Fruit fly (Drosophila melanogaster) whole organism, embryonic: ENCODE results near the gene CG32032.

Experiments used
- Antp ChIP-seq: fragments of 200-800 bp; sonication (Bioruptor generic); optimal IDR thresholded peaks from 3 replicates; lab custom pipeline; 2016; ENCODE audit warnings: missing biosample characterization, missing genetic modification characterization
- B-H1 ChIP-seq: fragments of 200-800 bp; sonication (Bioruptor generic); IDR thresholded peaks from 3 replicates; pipeline ENCODE4 v1.3.6; 2022; ENCODE audit warnings: missing biosample characterization, missing genetic modification characterization
- CG1024 ChIP-seq: fragments of 200-800 bp; sonication (Bioruptor generic); IDR thresholded peaks from 2 replicates; pipeline ENCODE4 v1.3.6; 2022; ENCODE audit warnings: missing biosample characterization, missing genetic modification characterization
- CG10321 ChIP-seq: fragments of 200-800 bp; sonication (Bioruptor generic); IDR thresholded peaks from 2 replicates; pipeline ENCODE4 v1.3.6; 2022; ENCODE audit warnings: missing biosample characterization, missing genetic modification characterization
- CG10543 ChIP-seq: fragments of 200-800 bp; sonication (Bioruptor generic); optimal IDR thresholded peaks from 3 replicates; lab custom pipeline; 2017; ENCODE audit warnings: missing biosample characterization, mild to moderate bottlenecking, missing genetic modification characterization, moderate library complexity
- CG10959 ChIP-seq: fragments of 200-800 bp; sonication (Bioruptor generic); IDR thresholded peaks from 2 replicates; pipeline ENCODE4 v1.3.6; 2022; ENCODE audit warnings: missing biosample characterization, missing genetic modification characterization
- CG11696 ChIP-seq: fragments of 200-800 bp; sonication (Bioruptor generic); IDR thresholded peaks from 2 replicates; pipeline ENCODE4 v1.3.6; 2022; ENCODE audit warnings: missing biosample characterization, missing genetic modification characterization
- CG12155 ChIP-seq: fragments of 200-800 bp; sonication (Bioruptor generic); optimal IDR thresholded peaks from 3 replicates; lab custom pipeline; 2016; ENCODE audit warnings: missing biosample characterization, missing genetic modification characterization
- CG12769 ChIP-seq: fragments of 200-800 bp; sonication (Bioruptor generic); optimal IDR thresholded peaks from 2 replicates; lab custom pipeline; 2019; ENCODE audit warnings: missing biosample characterization, mild to moderate bottlenecking, missing genetic modification characterization, moderate library complexity
- CG1603 ChIP-seq: fragments of 200-800 bp; sonication (Bioruptor generic); optimal IDR thresholded peaks from 2 replicates; lab custom pipeline; 2019; ENCODE audit warnings: missing biosample characterization, mild to moderate bottlenecking, missing genetic modification characterization, moderate library complexity
- CG17361 ChIP-seq: fragments of 200-800 bp; sonication (Bioruptor generic); IDR thresholded peaks from 3 replicates; pipeline ENCODE4 v1.3.6; 2022; ENCODE audit warnings: missing biosample characterization, missing genetic modification characterization
- CG17385 ChIP-seq: fragments of 200-800 bp; sonication (Bioruptor generic); optimal IDR thresholded peaks from 3 replicates; lab custom pipeline; 2018; ENCODE audit warnings: missing biosample characterization, mild to moderate bottlenecking, missing genetic modification characterization
- CG17568 ChIP-seq: fragments of 200-800 bp; sonication (Bioruptor generic); optimal IDR thresholded peaks from 2 replicates; lab custom pipeline; 2018; ENCODE audit warnings: missing biosample characterization, mild to moderate bottlenecking, missing genetic modification characterization, moderate library complexity
- CG17612 ChIP-seq: fragments of 200-800 bp; sonication (Bioruptor generic); IDR thresholded peaks from 2 replicates; pipeline ENCODE4 v1.3.6; 2022; ENCODE audit warnings: missing biosample characterization, missing genetic modification characterization
- CG17802 ChIP-seq: fragments of 200-800 bp; sonication (Bioruptor generic); optimal IDR thresholded peaks from 2 replicates; lab custom pipeline; 2018; ENCODE audit warnings: missing biosample characterization, mild to moderate bottlenecking, missing genetic modification characterization, moderate library complexity
- CG1792 ChIP-seq: fragments of 200-800 bp; sonication (Bioruptor generic); optimal IDR thresholded peaks from 2 replicates; lab custom pipeline; 2016; ENCODE audit warnings: missing biosample characterization, missing genetic modification characterization
- CG1832 ChIP-seq: fragments of 200-800 bp; sonication (Bioruptor generic); optimal IDR thresholded peaks from 2 replicates; lab custom pipeline; 2017; ENCODE audit warnings: missing biosample characterization, mild to moderate bottlenecking, missing genetic modification characterization, inconsistent platforms
- CG2120 ChIP-seq: fragments of 200-800 bp; sonication (Bioruptor generic); optimal IDR thresholded peaks from 3 replicates; lab custom pipeline; 2016; ENCODE audit warnings: missing biosample characterization, missing genetic modification characterization
- CG2202 ChIP-seq: fragments of 200-800 bp; sonication (Bioruptor generic); optimal IDR thresholded peaks from 2 replicates; lab custom pipeline; 2018; ENCODE audit warnings: missing biosample characterization, mild to moderate bottlenecking, missing genetic modification characterization
- CG34376 ChIP-seq: fragments of 200-800 bp; sonication (Bioruptor generic); optimal IDR thresholded peaks from 2 replicates; lab custom pipeline; 2018; ENCODE audit warnings: missing biosample characterization, mild to moderate bottlenecking, missing genetic modification characterization
- CG34422 ChIP-seq: fragments of 200-800 bp; sonication (Bioruptor generic); IDR thresholded peaks from 3 replicates; pipeline ENCODE4 v1.3.6; 2022; ENCODE audit warnings: missing biosample characterization, missing genetic modification characterization
- CG42726 ChIP-seq: fragments of 200-800 bp; sonication (Bioruptor generic); IDR thresholded peaks from 2 replicates; pipeline ENCODE4 v1.3.6; 2022; ENCODE audit warnings: missing biosample characterization, missing genetic modification characterization; ENCODE audit not compliant: partially characterized antibody
- CG43689 ChIP-seq: fragments of 200-800 bp; sonication (Bioruptor generic); IDR thresholded peaks from 2 replicates; pipeline ENCODE4 v1.3.6; 2022; ENCODE audit warnings: missing biosample characterization, missing genetic modification characterization
- CG4854 ChIP-seq: fragments of 200-800 bp; sonication (Bioruptor generic); optimal IDR thresholded peaks from 2 replicates; lab custom pipeline; 2016; ENCODE audit warnings: missing biosample characterization, missing genetic modification characterization, inconsistent platforms
- CG6791 ChIP-seq: fragments of 200-800 bp; sonication (Bioruptor generic); IDR thresholded peaks from 3 replicates; pipeline ENCODE4 v1.3.6; 2022; ENCODE audit warnings: missing biosample characterization, missing genetic modification characterization; ENCODE audit not compliant: partially characterized antibody
- CG8478 ChIP-seq: fragments of >200 bp; optimal IDR thresholded peaks from 2 replicates; lab custom pipeline; 2018
- CG9876 ChIP-seq: fragments of 200-800 bp; sonication (Bioruptor generic); optimal IDR thresholded peaks from 2 replicates; lab custom pipeline; 2016; ENCODE audit warnings: missing biosample characterization, missing genetic modification characterization
- CkIIα-i1 ChIP-seq: fragments of 200-800 bp; sonication (Bioruptor generic); IDR thresholded peaks from 2 replicates; pipeline ENCODE4 v1.3.6; 2022; ENCODE audit warnings: missing biosample characterization, missing genetic modification characterization
- Drgx ChIP-seq: fragments of 200-800 bp; sonication (Bioruptor generic); IDR thresholded peaks from 2 replicates; pipeline ENCODE4 v1.3.6; 2022; ENCODE audit warnings: missing biosample characterization, missing genetic modification characterization
- Eip74EF ChIP-seq, 2 experiments: fragments of 200-800 bp in 1 of 2; fragments of >200 bp in 1 of 2; sonication (Bioruptor generic) in 1 of 2; optimal IDR thresholded peaks; 2 replicates each; lab custom pipeline; 2017 to 2019; ENCODE audit warnings: missing biosample characterization in 2 of 2, missing genetic modification characterization in 2 of 2, mild to moderate bottlenecking in 1 of 2, moderate library complexity in 1 of 2
- Hr51 ChIP-seq, 2 experiments: fragments of 200-800 bp; sonication (Bioruptor generic); optimal IDR thresholded peaks; 2 replicates in 1 of 2; 3 replicates in 1 of 2; lab custom pipeline; 2016 to 2018; ENCODE audit warnings: missing biosample characterization in 2 of 2, missing genetic modification characterization in 2 of 2, mild to moderate bottlenecking in 1 of 2, moderate library complexity in 1 of 2
- Lhr ChIP-seq: fragments of 200-800 bp; sonication (Bioruptor generic); optimal IDR thresholded peaks from 3 replicates; lab custom pipeline; 2017; ENCODE audit warnings: mild to moderate bottlenecking, missing biosample characterization, missing genetic modification reagents, missing genetic modification characterization
- NC2α ChIP-seq: fragments of 200-800 bp; sonication (Bioruptor generic); optimal IDR thresholded peaks from 2 replicates; lab custom pipeline; 2016; ENCODE audit warnings: missing biosample characterization, missing genetic modification characterization
- Sox102F ChIP-seq: fragments of 200-800 bp; sonication (Bioruptor generic); optimal IDR thresholded peaks from 2 replicates; lab custom pipeline; 2018; ENCODE audit warnings: missing biosample characterization, mild to moderate bottlenecking, missing genetic modification characterization, moderate library complexity
- Xbp1 ChIP-seq: fragments of 200-800 bp; sonication (Bioruptor generic); optimal IDR thresholded peaks from 3 replicates; lab custom pipeline; 2016; ENCODE audit warnings: missing biosample characterization, mild to moderate bottlenecking, missing genetic modification characterization
- bbx ChIP-seq: fragments of 200-800 bp; sonication (Bioruptor generic); IDR thresholded peaks from 2 replicates; pipeline ENCODE4 v1.3.6; 2022; ENCODE audit warnings: missing biosample characterization, missing genetic modification characterization; ENCODE audit not compliant: partially characterized antibody
- corto ChIP-seq: fragments of 200-800 bp; sonication (Bioruptor generic); optimal IDR thresholded peaks from 2 replicates; lab custom pipeline; 2016; ENCODE audit warnings: missing biosample characterization, mild to moderate bottlenecking, missing genetic modification characterization, moderate library complexity
- fu2 ChIP-seq: fragments of 200-800 bp; sonication (Bioruptor generic); optimal IDR thresholded peaks from 2 replicates; lab custom pipeline; 2016; ENCODE audit warnings: missing biosample characterization, missing genetic modification characterization
- gcm ChIP-seq: fragments of 200-800 bp; sonication (Bioruptor generic); optimal IDR thresholded peaks from 2 replicates; lab custom pipeline; 2019; ENCODE audit warnings: missing biosample characterization, mild to moderate bottlenecking, missing genetic modification characterization, moderate library complexity
- ham ChIP-seq: fragments of 200-800 bp; sonication (Bioruptor generic); IDR thresholded peaks from 2 replicates; pipeline ENCODE4 v1.3.6; 2022; ENCODE audit warnings: missing biosample characterization, missing genetic modification characterization
- jigr1 ChIP-seq: fragments of 200-800 bp; sonication (Bioruptor generic); IDR thresholded peaks from 3 replicates; pipeline ENCODE4 v1.3.6; 2022; ENCODE audit warnings: missing biosample characterization, missing genetic modification characterization
- lbe ChIP-seq: fragments of 200-800 bp; sonication (Bioruptor generic); optimal IDR thresholded peaks from 2 replicates; lab custom pipeline; 2016; ENCODE audit warnings: missing biosample characterization, mild to moderate bottlenecking, missing genetic modification characterization
- p53 ChIP-seq: fragments of 200-800 bp; sonication (Bioruptor generic); optimal IDR thresholded peaks from 2 replicates; lab custom pipeline; 2016; ENCODE audit warnings: missing biosample characterization, missing genetic modification characterization
- pita ChIP-seq: fragments of 200-800 bp; sonication (Bioruptor generic); optimal IDR thresholded peaks from 2 replicates; lab custom pipeline; 2017; ENCODE audit warnings: missing biosample characterization, mild to moderate bottlenecking, missing genetic modification characterization
- pum ChIP-seq: fragments of 200-800 bp; sonication (Bioruptor generic); optimal IDR thresholded peaks from 2 replicates; lab custom pipeline; 2016; ENCODE audit warnings: missing biosample characterization, missing genetic modification characterization
- sisA ChIP-seq: fragments of 200-800 bp; sonication (Bioruptor generic); IDR thresholded peaks from 2 replicates; pipeline ENCODE4 v1.3.6; 2022; ENCODE audit warnings: missing biosample characterization, missing genetic modification characterization
- tna ChIP-seq: fragments of 200-800 bp; sonication (Bioruptor generic); IDR thresholded peaks from 2 replicates; pipeline ENCODE4 v1.3.6; 2022; ENCODE audit warnings: missing biosample characterization, missing genetic modification characterization; ENCODE audit not compliant: partially characterized antibody
- twi ChIP-seq: fragments of 200-800 bp; optimal IDR thresholded peaks from 2 replicates; lab custom pipeline; 2019; ENCODE audit warnings: missing biosample characterization, mild to moderate bottlenecking, missing genetic modification characterization, moderate library complexity
- usp ChIP-seq: fragments of >200 bp; optimal IDR thresholded peaks from 2 replicates; lab custom pipeline; 2017; ENCODE audit warnings: missing biosample characterization, missing genetic modification characterization

CG32032 gene

DNA sequence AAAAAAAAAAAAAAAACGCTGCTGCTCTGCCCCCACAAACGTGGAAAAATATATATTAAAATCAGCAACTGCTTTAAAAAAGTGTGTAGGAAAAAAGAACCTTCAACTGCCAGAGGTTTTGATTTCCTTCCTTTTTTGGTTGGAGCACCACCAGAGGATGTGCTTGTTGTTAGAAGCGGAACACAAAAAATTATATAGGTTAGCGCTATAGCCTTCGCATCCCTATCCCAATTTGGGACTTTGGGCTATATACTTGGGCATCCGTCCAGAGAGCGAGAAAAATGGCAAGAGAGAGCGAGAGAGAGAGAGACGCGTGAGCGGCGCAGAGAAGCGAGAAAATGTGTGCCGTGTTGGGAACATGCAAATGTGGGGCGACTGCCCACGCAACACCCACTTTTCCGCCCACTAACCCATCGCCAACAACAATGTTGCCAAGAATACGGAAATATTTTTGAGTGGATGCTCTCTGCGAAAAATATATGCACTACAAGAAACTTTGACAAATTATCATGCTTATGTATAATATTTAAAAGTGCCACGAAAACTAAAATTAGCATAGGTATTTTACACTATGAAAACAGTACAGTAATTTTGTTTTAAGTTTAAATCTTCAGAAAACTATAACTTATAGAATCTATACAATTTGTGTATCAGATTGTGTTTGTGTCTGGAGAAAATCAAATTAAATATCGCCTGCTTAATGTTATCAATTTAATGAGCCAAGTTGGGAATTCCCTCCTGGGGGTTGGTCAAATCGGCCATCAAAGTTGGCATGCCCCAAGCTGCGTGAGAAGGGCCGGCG, 34.2 kb downstream of the CG32032 start (continued):
- TF ChIP-seq gcm (GFP tag; lab: Kevin White, UChicago) = no peak
- TF ChIP-seq Sox102F (GFP tag; lab: Kevin White, UChicago) = peak; percentile 49
- peak in 1 of 2 experiments; percentile 45 for TF ChIP-seq Eip74EF (GFP tag; optimal IDR thresholded peaks at IDR 0.05; lab: Kevin White, UChicago)
- peak; percentile 82 for TF ChIP-seq CG2120 (GFP tag; lab: Kevin White, UChicago)
- TF ChIP-seq CG12155 (GFP tag; lab: Kevin White, UChicago) = peak; percentile 23
- TF ChIP-seq NC2α = no peak
- peak; percentile 15; the same call in 1 of the 3 replicates for TF ChIP-seq B-H1
- TF ChIP-seq CG8478 (lab: Kevin White, UChicago) = no peak
- no peak for TF ChIP-seq fu2
- no peak for TF ChIP-seq CG42726 (GFP tag; lab: Robert Waterston, UW)
- no peak for TF ChIP-seq CG1792 (GFP tag; lab: Kevin White, UChicago)
- no peak for TF ChIP-seq CG10321 (GFP tag; lab: Robert Waterston, UW)
- TF ChIP-seq CG4854 (GFP tag; lab: Kevin White, UChicago) = no peak
- TF ChIP-seq CG17385 (GFP tag; lab: Kevin White, UChicago) = peak; percentile 26
- no peak for TF ChIP-seq tna (GFP tag; lab: Robert Waterston, UW)
- no peak for TF ChIP-seq CG9876
- 0 out of 2 replicates have a peak, but pooled peaks have one; percentile 56 for TF ChIP-seq CG11696
- TF ChIP-seq pum (GFP tag; lab: Kevin White, UChicago) = no peak
- peak; percentile 40 for TF ChIP-seq CG34376 (GFP tag; lab: Kevin White, UChicago)
- no peak for TF ChIP-seq Lhr (GFP tag; lab: Kevin White, UChicago)
- TF ChIP-seq CG10959 (GFP tag; lab: Robert Waterston, UW) = no peak
- peak; percentile 39 to 77 for TF ChIP-seq Hr51 (GFP tag; optimal IDR thresholded peaks at IDR 0.05; lab: Kevin White, UChicago)
- no peak for TF ChIP-seq pita (GFP tag; lab: Kevin White, UChicago)
- peak; percentile 53 for TF ChIP-seq CG12769
- no peak for TF ChIP-seq CG34422 (GFP tag; lab: Robert Waterston, UW)
- TF ChIP-seq CG17568 (GFP tag; lab: Kevin White, UChicago) = peak; percentile 16
- no peak for TF ChIP-seq CkIIα-i1 (GFP tag; lab: Robert Waterston, UW)
- TF ChIP-seq CG17361 (GFP tag; lab: Robert Waterston, UW) = peak; percentile 72; the same call in 2 of the 3 replicates
- TF ChIP-seq CG17802 (tag; lab: Kevin White, UChicago) = no peak
- TF ChIP-seq Drgx (GFP tag; lab: Robert Waterston, UW) = peak; percentile 39; the same call in 1 of the 2 replicates
- no peak for TF ChIP-seq ham (GFP tag; lab: Robert Waterston, UW)
- peak; percentile 65 for TF ChIP-seq CG10543 (GFP tag; lab: Kevin White, UChicago)
- TF ChIP-seq CG1024 (GFP tag; lab: Robert Waterston, UW) = no peak
- TF ChIP-seq p53 (GFP tag; lab: Kevin White, UChicago) = no peak
- TF ChIP-seq CG1603 (tag; lab: Kevin White, UChicago) = no peak
- TF ChIP-seq CG17612 (GFP tag; lab: Robert Waterston, UW) = no peak
- TF ChIP-seq CG1832 = no peak
- TF ChIP-seq CG6791 (GFP tag; lab: Robert Waterston, UW) = no peak
- no peak for TF ChIP-seq CG43689
- TF ChIP-seq twi (tag; lab: Kevin White, UChicago) = no peak
- no peak for TF ChIP-seq sisA (GFP tag; lab: Robert Waterston, UW)
- peak; percentile 18 for TF ChIP-seq Antp (GFP tag; lab: Kevin White, UChicago)
- TF ChIP-seq CG2202 = no peak
- peak; percentile 29 for TF ChIP-seq Xbp1
- TF ChIP-seq corto (GFP tag; lab: Kevin White, UChicago) = no peak
- no peak for TF ChIP-seq usp
- no peak for TF ChIP-seq bbx
- no peak for TF ChIP-seq lbe (GFP tag; lab: Kevin White, UChicago)
- no peak for TF ChIP-seq jigr1 (GFP tag; lab: Robert Waterston, UW)
